Fruit fly (Drosophila melanogaster): ENCODE measurements around the gene ais.

Gene ais

dm6 chr3L:17806357-17807025 is 2.0 kb upstream of the ais start, which contains the start of gene CG32187:
CG32187 (minus strand) TSS chr3L:17806365.
- TF ChIP-seq CG17801 (GFP tag; optimal IDR thresholded peaks at IDR 0.05; ENCODE audit: partially characterized antibody) = no peak

dm6 chr3L:17802107-17802506 is 2.4 kb downstream of the ais start, which contains the start of gene NUCB1:
NUCB1 (minus strand) TSS chr3L:17802279.
- peak; percentile 51 for TF ChIP-seq CG17801 (GFP tag; optimal IDR thresholded peaks at IDR 0.05; ENCODE audit: partially characterized antibody)

dm6 chr3L:17797494-17797893 is 7.0 kb downstream of the ais start, which contains the start of gene CG42816:
CG42816 (minus strand) TSS chr3L:17797594.
- no peak for TF ChIP-seq CG17801 (GFP tag; optimal IDR thresholded peaks at IDR 0.05; ENCODE audit: partially characterized antibody)

- TF ChIP-seq CG17801 (GFP tag; optimal IDR thresholded peaks at IDR 0.05; ENCODE audit: partially characterized antibody) = no peak
Observed at dm6 chr3L:17791495-17791894, 13.0 kb downstream of the ais start.

dm6 chr3L:17791467-17791494 is 13.2 kb downstream of the ais start, which contains the start of gene CG42815:
CG42815 (minus strand) TSS chr3L:17791486.
- no peak for TF ChIP-seq CG17801 (GFP tag; optimal IDR thresholded peaks at IDR 0.05; ENCODE audit: partially characterized antibody)

- no peak for TF ChIP-seq CG17801 (GFP tag; optimal IDR thresholded peaks at IDR 0.05; ENCODE audit: partially characterized antibody)
Observed at dm6 chr3L:17791067-17791466, 13.4 kb downstream of the ais start.

- TF ChIP-seq CG17801 (GFP tag; optimal IDR thresholded peaks at IDR 0.05; ENCODE audit: partially characterized antibody) = no peak
Observed at dm6 chr3L:17763987-17764386, 40.5 kb downstream of the ais start, which contains the start of the genes Adgf-A and Adgf-A2. Adgf-A (minus strand) TSS chr3L:17764158. Adgf-A2 (minus strand) TSS chr3L:17764158.

dm6 chr3L:17759072-17759747 is 45.3 kb downstream of the ais start, which contains the start of gene CG32181:
CG32181 (plus strand) TSS chr3L:17759697.
- TF ChIP-seq CG17801 (GFP tag; optimal IDR thresholded peaks at IDR 0.05; ENCODE audit: partially characterized antibody) = no peak

- no peak for TF ChIP-seq CG17801 (GFP tag; optimal IDR thresholded peaks at IDR 0.05; ENCODE audit: partially characterized antibody)
Observed at dm6 chr3L:17758084-17758211, 46.6 kb downstream of the ais start, which contains the start of gene CG32182. CG32182 (plus strand) TSS chr3L:17758112.

dm6 chr3L:17757156-17758083 is 47.1 kb downstream of the ais start:
- TF ChIP-seq CG17801 (GFP tag; optimal IDR thresholded peaks at IDR 0.05; ENCODE audit: partially characterized antibody) = no peak

- TF ChIP-seq CG17801 (GFP tag; optimal IDR thresholded peaks at IDR 0.05; ENCODE audit: partially characterized antibody) = no peak
Observed at dm6 chr3L:17754285-17754684, 50.2 kb downstream of the ais start.
